Worm (Caenorhabditis elegans) whole organism, young adult: ENCODE measurements around the gene T19C4.5.

ENCODE experiments used
- B0019.2 ChIP-seq: fragments of 200-800 bp; sonication (Bioruptor generic); conservative IDR thresholded peaks from 2 replicates; pipeline ENCODE4 v1.3.6; 2022; ENCODE audit warnings: missing genetic modification reagents, missing genetic modification characterization, missing compliant biosample characterization
- B0336.3 ChIP-seq: fragments of 200-800 bp; sonication (Bioruptor generic); IDR thresholded peaks from 2 replicates; pipeline ENCODE4 v1.3.6; 2022; ENCODE audit warnings: missing genetic modification characterization, missing compliant biosample characterization
- D2030.7 ChIP-seq: fragments of 200-800 bp; sonication (Bioruptor generic); IDR thresholded peaks from 2 replicates; pipeline ENCODE4 v1.3.6; 2022; ENCODE audit warnings: missing genetic modification reagents, missing genetic modification characterization, missing compliant biosample characterization
- F10E7.11 ChIP-seq: sonication (generic microtip); optimal IDR thresholded peaks from 2 replicates; lab custom pipeline; 2017; ENCODE audit warnings: mild to moderate bottlenecking, missing genetic modification characterization, moderate library complexity, missing compliant biosample characterization
- F37B4.10 ChIP-seq: fragments of 200-800 bp; sonication (Bioruptor generic); IDR thresholded peaks from 2 replicates; pipeline ENCODE4 v1.3.6; 2022; ENCODE audit warnings: missing genetic modification characterization, missing compliant biosample characterization
- F52B5.7 ChIP-seq: sonication (generic microtip); optimal IDR thresholded peaks from 2 replicates; lab custom pipeline; 2016; ENCODE audit warnings: mild to moderate bottlenecking, missing genetic modification characterization, missing compliant biosample characterization
- F57C9.4 ChIP-seq: sonication (generic microtip); optimal IDR thresholded peaks from 2 replicates; lab custom pipeline; 2017; ENCODE audit warnings: mild to moderate bottlenecking, missing genetic modification characterization, missing compliant biosample characterization
- T26A5.8 ChIP-seq: sonication (generic microtip); optimal IDR thresholded peaks from 2 replicates; lab custom pipeline; 2016; ENCODE audit warnings: missing genetic modification characterization, missing compliant biosample characterization
- ZK185.1 ChIP-seq: sonication (generic microtip); optimal IDR thresholded peaks from 2 replicates; lab custom pipeline; 2016; ENCODE audit warnings: mild to moderate bottlenecking, missing genetic modification characterization, missing compliant biosample characterization; ENCODE audit not compliant: poor library complexity, severe bottlenecking
- athp-1 ChIP-seq: sonication (generic microtip); optimal IDR thresholded peaks from 2 replicates; lab custom pipeline; 2017; ENCODE audit warnings: mild to moderate bottlenecking, missing genetic modification characterization, missing compliant biosample characterization
- ccch-3 ChIP-seq: fragments of 200-800 bp; sonication (Bioruptor generic); optimal IDR thresholded peaks from 2 replicates; lab custom pipeline; 2018; ENCODE audit warnings: mild to moderate bottlenecking, missing genetic modification characterization, missing compliant biosample characterization
- ceh-100 ChIP-seq: fragments of 200-800 bp; sonication (Bioruptor generic); IDR thresholded peaks from 2 replicates; pipeline ENCODE4 v1.3.6; 2022; ENCODE audit warnings: missing genetic modification reagents, missing genetic modification characterization, missing compliant biosample characterization
- dpff-1 ChIP-seq: sonication (generic microtip); optimal IDR thresholded peaks from 2 replicates; lab custom pipeline; 2017; ENCODE audit warnings: mild to moderate bottlenecking, missing genetic modification characterization, missing compliant biosample characterization
- efl-1 ChIP-seq: fragments of 150-350 bp; optimal IDR thresholded peaks from 2 replicates; lab custom pipeline; 2014; ENCODE audit warnings: missing biosample characterization, missing genetic modification reagents, missing genetic modification characterization
- ets-4 ChIP-seq: fragments of 200-800 bp; sonication (Bioruptor generic); optimal IDR thresholded peaks from 2 replicates; lab custom pipeline; 2018; ENCODE audit warnings: mild to moderate bottlenecking, missing genetic modification characterization, missing compliant biosample characterization
- fkh-3 ChIP-seq: sonication (generic microtip); optimal IDR thresholded peaks from 2 replicates; lab custom pipeline; 2016; ENCODE audit warnings: mild to moderate bottlenecking, missing genetic modification characterization, missing compliant biosample characterization
- hlh-12 ChIP-seq: sonication (generic microtip); optimal IDR thresholded peaks from 2 replicates; lab custom pipeline; 2016; ENCODE audit warnings: missing genetic modification characterization, missing compliant biosample characterization
- hlh-26 ChIP-seq: fragments of 200-800 bp; sonication (Bioruptor generic); conservative IDR thresholded peaks from 2 replicates; pipeline ENCODE4 v1.3.6; 2022; ENCODE audit warnings: missing genetic modification reagents, missing genetic modification characterization, missing compliant biosample characterization
- hmg-1.2 ChIP-seq: fragments of 200-800 bp; sonication (Bioruptor generic); IDR thresholded peaks from 2 replicates; pipeline ENCODE4 v1.3.6; 2022; ENCODE audit warnings: missing genetic modification reagents, missing genetic modification characterization, missing compliant biosample characterization
- hmg-20 ChIP-seq: fragments of 200-800 bp; sonication (Bioruptor generic); IDR thresholded peaks from 2 replicates; pipeline ENCODE4 v1.3.6; 2022; ENCODE audit warnings: missing genetic modification reagents, missing genetic modification characterization, missing compliant biosample characterization
- let-607 ChIP-seq, 2 experiments: fragments of 200-800 bp in 1 of 2; sonication (Bioruptor generic) in 1 of 2; sonication (generic microtip) in 1 of 2; optimal IDR thresholded peaks; 2 replicates each; lab custom pipeline; 2016 to 2018; ENCODE audit warnings: mild to moderate bottlenecking in 2 of 2, missing compliant biosample characterization in 2 of 2, missing genetic modification characterization in 2 of 2, moderate library complexity in 2 of 2, missing genotype in 1 of 2
- lin-40 ChIP-seq: sonication (generic microtip); optimal IDR thresholded peaks from 2 replicates; lab custom pipeline; 2016; ENCODE audit warnings: missing genetic modification characterization, mild to moderate bottlenecking, missing compliant biosample characterization, missing genotype, missing genetic modification reagents
- madf-10 ChIP-seq: sonication (generic microtip); optimal IDR thresholded peaks from 2 replicates; lab custom pipeline; 2016; ENCODE audit warnings: mild to moderate bottlenecking, missing genetic modification characterization, missing compliant biosample characterization
- madf-8 ChIP-seq: fragments of 200-800 bp; sonication (Bioruptor generic); conservative IDR thresholded peaks from 2 replicates; pipeline ENCODE4 v1.3.6; 2022; ENCODE audit warnings: missing genetic modification reagents, missing genetic modification characterization, missing compliant biosample characterization
- nfyb-1 ChIP-seq: fragments of 200-800 bp; sonication (Bioruptor generic); IDR thresholded peaks from 2 replicates; pipeline ENCODE4 v1.3.6; 2022; ENCODE audit warnings: missing genetic modification reagents, missing genetic modification characterization, missing compliant biosample characterization
- nhr-80 ChIP-seq: sonication (generic microtip); optimal IDR thresholded peaks from 2 replicates; lab custom pipeline; 2016; ENCODE audit warnings: missing genetic modification characterization, missing compliant biosample characterization
- snpc-1.1 ChIP-seq: sonication (generic microtip); optimal IDR thresholded peaks from 2 replicates; lab custom pipeline; 2017; ENCODE audit warnings: missing genetic modification characterization, mild to moderate bottlenecking, missing compliant biosample characterization, antibody characterized with exemption, moderate library complexity, missing genotype, missing genetic modification reagents; ENCODE audit not compliant: insufficient read depth
- snpc-1.3 ChIP-seq: sonication (generic microtip); optimal IDR thresholded peaks from 2 replicates; lab custom pipeline; 2017; ENCODE audit warnings: missing genetic modification characterization, mild to moderate bottlenecking, missing compliant biosample characterization, antibody characterized with exemption, moderate library complexity, missing genotype, missing genetic modification reagents; ENCODE audit not compliant: insufficient read depth
- snpc-4 ChIP-seq, 5 experiments: fragments of 150-350 bp in 1 of 5; sonication (generic microtip) in 4 of 5; optimal IDR thresholded peaks; 2 replicates each; lab custom pipeline; 2014 to 2018; ENCODE audit warnings: missing genetic modification characterization in 5 of 5, missing biosample characterization in 3 of 5, antibody characterized with exemption in 2 of 5, mild to moderate bottlenecking in 2 of 5, missing compliant biosample characterization in 2 of 5, missing genotype in 2 of 5, moderate library complexity in 2 of 5, missing genetic modification reagents in 1 of 5
- tbx-9 ChIP-seq: sonication (generic microtip); optimal IDR thresholded peaks from 2 replicates; lab custom pipeline; 2016; ENCODE audit warnings: borderline replicate concordance, missing genetic modification characterization, inconsistent platforms, missing compliant biosample characterization
- ztf-22 ChIP-seq: fragments of 200-800 bp; sonication (Bioruptor generic); optimal IDR thresholded peaks from 2 replicates; lab custom pipeline; 2018; ENCODE audit warnings: mild to moderate bottlenecking, missing genetic modification characterization, moderate library complexity, missing compliant biosample characterization
- ztf-28 ChIP-seq: fragments of 200-800 bp; sonication (Bioruptor generic); IDR thresholded peaks from 2 replicates; pipeline ENCODE4 v1.3.6; 2022; ENCODE audit warnings: missing genetic modification reagents, missing genetic modification characterization, missing compliant biosample characterization
- ztf-3 ChIP-seq: fragments of 200-800 bp; sonication (Bioruptor generic); optimal IDR thresholded peaks from 2 replicates; lab custom pipeline; 2018; ENCODE audit warnings: mild to moderate bottlenecking, missing genetic modification characterization, missing compliant biosample characterization

Gene T19C4.5

DNA sequence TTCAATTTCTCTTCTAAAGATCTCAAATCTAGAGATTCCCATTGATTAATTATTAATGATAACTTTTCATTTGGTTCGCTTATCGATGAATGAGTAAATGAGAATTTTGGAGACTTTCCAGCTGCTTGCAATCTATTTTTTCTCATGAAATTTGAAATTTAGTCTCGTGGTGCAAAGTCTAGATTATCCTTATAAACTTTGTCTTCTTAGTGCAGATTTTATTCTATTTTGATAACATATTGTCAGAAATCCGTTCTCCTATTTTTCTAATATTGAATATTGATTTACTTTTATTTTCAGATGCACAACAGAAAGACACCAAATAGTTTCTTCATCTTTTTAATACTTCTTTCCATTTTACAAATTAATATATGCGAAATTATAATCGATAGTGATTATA, 19.0 kb downstream of the T19C4.5 start, which contains the start of gene lgc-49:
Gene lgc-49 (plus strand): TSS at position 301 of the 400 bp plus-strand sequence.
- no peak for TF ChIP-seq nhr-80 (tag; lab: Kevin White, UChicago)
- TF ChIP-seq F10E7.11 (tag; lab: Kevin White, UChicago): no peak
- no peak for TF ChIP-seq F52B5.7 (tag; lab: Kevin White, UChicago)
- TF ChIP-seq ets-4 (GFP tag; lab: Kevin White, UChicago): no peak
- TF ChIP-seq fkh-3 (tag; lab: Kevin White, UChicago): no peak

ce11 chrV:11196109-11196508, 24.1 kb downstream of the T19C4.5 start, which contains the start of gene clc-6:
clc-6 (minus strand) TSS chrV:11196209.
- TF ChIP-seq T26A5.8 (tag; lab: Kevin White, UChicago): no peak
- TF ChIP-seq madf-10 (tag; lab: Kevin White, UChicago): no peak
- no peak for TF ChIP-seq B0019.2
- no peak for TF ChIP-seq ztf-22 (GFP tag; lab: Kevin White, UChicago)
- TF ChIP-seq hlh-12: no peak
- no peak for TF ChIP-seq efl-1 (GFP tag; lab: Kevin White, UChicago)

DNA sequence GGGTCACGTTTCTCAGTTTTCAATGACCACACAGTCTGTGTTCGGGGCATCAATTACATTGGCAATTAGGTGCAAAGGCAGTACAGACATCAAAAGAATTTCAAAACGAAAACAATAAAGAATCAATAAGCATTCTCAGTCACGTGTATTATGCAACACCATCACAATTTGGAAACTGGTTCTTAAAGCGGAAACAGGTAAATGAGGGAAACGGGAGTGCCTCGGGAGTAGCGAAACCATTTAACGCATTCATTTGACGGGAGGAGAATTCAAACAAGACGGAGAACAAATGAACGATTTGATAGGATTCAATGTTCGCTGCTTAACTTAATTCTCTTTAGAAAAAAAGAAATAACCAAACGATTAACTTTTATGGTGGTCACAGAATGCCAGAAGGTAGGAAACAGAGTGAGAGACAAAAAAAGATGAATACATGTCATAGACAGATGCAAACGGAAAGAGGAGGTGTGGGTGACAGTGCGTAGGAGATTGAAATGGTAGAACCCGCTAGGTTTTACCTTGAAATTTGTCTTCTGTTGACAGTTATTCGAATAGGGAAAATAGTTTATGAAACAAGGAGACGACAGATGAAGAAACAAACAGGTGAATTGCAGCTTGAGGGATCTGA, 24.7 kb downstream of the T19C4.5 start:
- TF ChIP-seq hmg-20: no peak
- TF ChIP-seq hlh-26 (GFP tag; lab: Robert Waterston, UW): no peak
- TF ChIP-seq lin-40 (tag; lab: Kevin White, UChicago): peak; percentile 26
- TF ChIP-seq, all 124 proteins: peak for 1

ce11 chrV:11198094-11198493, 26.1 kb downstream of the T19C4.5 start:
- no peak for TF ChIP-seq snpc-4 (GFP tag; optimal IDR thresholded peaks at IDR 0.05; lab: Kevin White, UChicago)
- TF ChIP-seq snpc-4 (tag; optimal IDR thresholded peaks at IDR 0.05; lab: Kevin White, UChicago): no peak
- no peak for TF ChIP-seq ztf-3

ce11 chrV:11199497-11199896, 27.5 kb downstream of the T19C4.5 start:
- TF ChIP-seq dpff-1 (tag; lab: Kevin White, UChicago): no peak
- no peak for TF ChIP-seq ZK185.1 (tag; lab: Kevin White, UChicago)
- TF ChIP-seq ceh-100 (GFP tag; lab: Robert Waterston, UW): no peak
- no peak for TF ChIP-seq tbx-9 (tag; lab: Kevin White, UChicago)
- no peak for TF ChIP-seq F57C9.4 (tag; lab: Kevin White, UChicago)
- no peak for TF ChIP-seq nhr-80 (tag; lab: Kevin White, UChicago)
- no peak for TF ChIP-seq ccch-3 (GFP tag; lab: Kevin White, UChicago)
- no peak for TF ChIP-seq snpc-1.3 (tag; lab: Kevin White, UChicago)
- no peak for TF ChIP-seq hmg-1.2
- TF ChIP-seq nfyb-1 (GFP tag; lab: Robert Waterston, UW): no peak
- no peak for TF ChIP-seq snpc-1.1 (tag; lab: Kevin White, UChicago)
- TF ChIP-seq madf-8 (GFP tag; lab: Robert Waterston, UW): no peak
- TF ChIP-seq ztf-28 (GFP tag; lab: Robert Waterston, UW): no peak
- TF ChIP-seq madf-10 (tag; lab: Kevin White, UChicago): no peak
- no peak for TF ChIP-seq D2030.7 (GFP tag; lab: Robert Waterston, UW)
- no peak for TF ChIP-seq hmg-20
- no peak for TF ChIP-seq B0336.3 (GFP tag; lab: Robert Waterston, UW)
- TF ChIP-seq let-607 (tag; optimal IDR thresholded peaks at IDR 0.05; lab: Kevin White, UChicago): no peak
- TF ChIP-seq F37B4.10: no peak
- TF ChIP-seq athp-1 (tag; lab: Kevin White, UChicago): no peak
